Worm (Caenorhabditis elegans) whole organism, early embryonic: ENCODE data around the gene twk-6.

Source experiments
- B0310.2 ChIP-seq: sonication (generic microtip); optimal IDR thresholded peaks from 2 replicates; lab custom pipeline; 2016; ENCODE audit warnings: mild to moderate bottlenecking, missing genetic modification characterization, missing compliant biosample characterization
- F13C5.2 ChIP-seq: sonication (generic microtip); optimal IDR thresholded peaks from 2 replicates; lab custom pipeline; 2017; ENCODE audit warnings: mild to moderate bottlenecking, missing genetic modification characterization, inconsistent platforms, missing compliant biosample characterization
- aly-1 ChIP-seq: sonication (generic microtip); optimal IDR thresholded peaks from 2 replicates; lab custom pipeline; 2016; ENCODE audit warnings: missing genetic modification characterization, missing compliant biosample characterization
- ama-1 ChIP-seq: fragments of 150-350 bp; optimal IDR thresholded peaks from 2 replicates; lab custom pipeline; 2014
- ceh-13 ChIP-seq: fragments of 200-800 bp; sonication (Bioruptor generic); optimal IDR thresholded peaks from 2 replicates; lab custom pipeline; 2018; ENCODE audit warnings: mild to moderate bottlenecking, missing genetic modification characterization, missing compliant biosample characterization
- ceh-36 ChIP-seq: sonication (generic microtip); optimal IDR thresholded peaks from 2 replicates; lab custom pipeline; 2016; ENCODE audit warnings: missing genetic modification characterization, inconsistent platforms, missing compliant biosample characterization
- ets-7 ChIP-seq: sonication (generic microtip); optimal IDR thresholded peaks from 2 replicates; lab custom pipeline; 2016; ENCODE audit warnings: missing genotype, missing genetic modification characterization, missing compliant biosample characterization
- flt-1 ChIP-seq: fragments of 200-800 bp; sonication (Bioruptor generic); IDR thresholded peaks from 2 replicates; pipeline ENCODE4 v1.3.6; 2022; ENCODE audit warnings: missing genetic modification characterization, missing compliant biosample characterization
- hmbx-1 ChIP-seq: sonication (generic microtip); optimal IDR thresholded peaks from 2 replicates; lab custom pipeline; 2016; ENCODE audit warnings: mild to moderate bottlenecking, missing genetic modification characterization, missing compliant biosample characterization
- hmg-4 ChIP-seq: fragments of 200-800 bp; sonication (Bioruptor generic); optimal IDR thresholded peaks from 2 replicates; lab custom pipeline; 2018; ENCODE audit warnings: mild to moderate bottlenecking, missing genetic modification characterization, missing compliant biosample characterization
- hnd-1 ChIP-seq: sonication (generic microtip); optimal IDR thresholded peaks from 2 replicates; lab custom pipeline; 2016; ENCODE audit warnings: missing genetic modification characterization, missing compliant biosample characterization
- pes-1 ChIP-seq: fragments of 200-800 bp; sonication (Bioruptor generic); IDR thresholded peaks from 2 replicates; pipeline ENCODE4 v1.3.6; 2022; ENCODE audit warnings: missing genetic modification reagents, missing genetic modification characterization, missing compliant biosample characterization
- scrt-1 ChIP-seq: fragments of 200-800 bp; sonication (Bioruptor generic); IDR thresholded peaks from 2 replicates; pipeline ENCODE4 v1.3.6; 2022; ENCODE audit warnings: missing genetic modification characterization, missing compliant biosample characterization
- sea-1 ChIP-seq: fragments of 200-800 bp; sonication (Bioruptor generic); conservative IDR thresholded peaks from 2 replicates; pipeline ENCODE4 v1.3.6; 2022; ENCODE audit warnings: missing genetic modification characterization, missing compliant biosample characterization
- tbx-11 ChIP-seq: fragments of 200-800 bp; sonication (Bioruptor generic); IDR thresholded peaks from 2 replicates; pipeline ENCODE4 v1.3.6; 2022; ENCODE audit warnings: missing genetic modification characterization, missing compliant biosample characterization
- tbx-37 ChIP-seq: fragments of 200-800 bp; sonication (Bioruptor generic); conservative IDR thresholded peaks from 2 replicates; pipeline ENCODE4 v1.3.6; 2022; ENCODE audit warnings: missing genetic modification reagents, missing genetic modification characterization, missing compliant biosample characterization
- tra-4 ChIP-seq: sonication (generic microtip); optimal IDR thresholded peaks from 2 replicates; lab custom pipeline; 2017; ENCODE audit warnings: missing genetic modification characterization, missing compliant biosample characterization

twk-6 gene

ce11 chrIII:4748109-4748508, 5.4 kb downstream of the twk-6 start, which contains the start of gene col-89:
Gene col-89 (plus strand): TSS chrIII:4748127.
- TF ChIP-seq scrt-1 (GFP tag; lab: Robert Waterston, UW) (no peak), aly-1 (no peak), ama-1 (lab: Kevin White, UChicago) (no peak), B0310.2 (tag; lab: Kevin White, UChicago) (no peak), hmbx-1 (tag; lab: Kevin White, UChicago) (no peak), F13C5.2 (tag; lab: Kevin White, UChicago) (no peak), hnd-1 (no peak), tra-4 (tag; lab: Kevin White, UChicago) (no peak), ets-7 (tag; lab: Kevin White, UChicago) (no peak), ceh-36 (tag; lab: Kevin White, UChicago) (no peak), flt-1 (GFP tag; lab: Robert Waterston, UW) (no peak), pes-1 (GFP tag; lab: Robert Waterston, UW) (no peak), sea-1 (no peak)

- TF ChIP-seq hnd-1: no peak
- no peak for TF ChIP-seq ama-1 (lab: Kevin White, UChicago)
- TF ChIP-seq B0310.2 (tag; lab: Kevin White, UChicago): no peak
- no peak for TF ChIP-seq sea-1
- TF ChIP-seq tbx-37: no peak
- TF ChIP-seq flt-1 (GFP tag; lab: Robert Waterston, UW): no peak
- no peak for TF ChIP-seq aly-1
- no peak for TF ChIP-seq ets-7 (tag; lab: Kevin White, UChicago)
- no peak for TF ChIP-seq scrt-1 (GFP tag; lab: Robert Waterston, UW)
Measured at ce11 chrIII:4748666-4749065, 5.9 kb downstream of the twk-6 start.

ce11 chrIII:4754001-4754561, 11.4 kb downstream of the twk-6 start, which contains the start of the genes rps-0 and rbg-3:
Gene rps-0 (minus strand): TSS chrIII:4754051.
Gene rbg-3 (plus strand): TSS chrIII:4754424.
- TF ChIP-seq ama-1 (lab: Kevin White, UChicago) (no peak), sea-1 (no peak), hmg-4 (GFP tag; lab: Kevin White, UChicago) (no peak), F13C5.2 (tag; lab: Kevin White, UChicago) (peak; percentile 80), aly-1 (no peak)

- peak; percentile 71 for TF ChIP-seq hmg-4 (GFP tag; lab: Kevin White, UChicago)
- peak; percentile 56 for TF ChIP-seq ceh-36 (tag; lab: Kevin White, UChicago)
- TF ChIP-seq ceh-13 (GFP tag; lab: Kevin White, UChicago): no peak
- TF ChIP-seq hnd-1: peak; percentile 40
- no peak for TF ChIP-seq aly-1
- peak; percentile 56; the same call in 1 of the 2 replicates for TF ChIP-seq tbx-11
- TF ChIP-seq flt-1 (GFP tag; lab: Robert Waterston, UW): peak; percentile 80; the same call in 1 of the 2 replicates
- no peak for TF ChIP-seq hmbx-1 (tag; lab: Kevin White, UChicago)
- peak; percentile 34 for TF ChIP-seq B0310.2 (tag; lab: Kevin White, UChicago)
- no peak for TF ChIP-seq ama-1 (lab: Kevin White, UChicago)
- 0 out of 2 replicates have a peak, but pooled peaks have one; percentile 65 for TF ChIP-seq scrt-1 (GFP tag; lab: Robert Waterston, UW)
- peak; percentile 94 for TF ChIP-seq F13C5.2 (tag; lab: Kevin White, UChicago)
- TF ChIP-seq tra-4 (tag; lab: Kevin White, UChicago): no peak
- peak; percentile 10 for TF ChIP-seq ets-7 (tag; lab: Kevin White, UChicago)
- no peak for TF ChIP-seq tbx-37
- peak; percentile 44; the same call in 1 of the 2 replicates for TF ChIP-seq sea-1
- TF ChIP-seq pes-1 (GFP tag; lab: Robert Waterston, UW): no peak
Measured at ce11 chrIII:4756983-4757382, 14.3 kb downstream of the twk-6 start, which contains the start of gene fbxl-2. Gene fbxl-2 (plus strand): TSS chrIII:4757260.

- no peak for TF ChIP-seq tbx-37
- no peak for TF ChIP-seq ceh-13 (GFP tag; lab: Kevin White, UChicago)
- no peak for TF ChIP-seq scrt-1 (GFP tag; lab: Robert Waterston, UW)
- no peak for TF ChIP-seq B0310.2 (tag; lab: Kevin White, UChicago)
- TF ChIP-seq flt-1 (GFP tag; lab: Robert Waterston, UW): no peak
- no peak for TF ChIP-seq ama-1 (lab: Kevin White, UChicago)
- TF ChIP-seq F13C5.2 (tag; lab: Kevin White, UChicago): no peak
- TF ChIP-seq tra-4 (tag; lab: Kevin White, UChicago): no peak
- TF ChIP-seq pes-1 (GFP tag; lab: Robert Waterston, UW): no peak
- no peak for TF ChIP-seq aly-1
- TF ChIP-seq hmbx-1 (tag; lab: Kevin White, UChicago): no peak
- no peak for TF ChIP-seq ets-7 (tag; lab: Kevin White, UChicago)
- TF ChIP-seq ceh-36 (tag; lab: Kevin White, UChicago): no peak
- no peak for TF ChIP-seq sea-1
- no peak for TF ChIP-seq tbx-11
- TF ChIP-seq hnd-1: no peak
- TF ChIP-seq hmg-4 (GFP tag; lab: Kevin White, UChicago): no peak
Measured at ce11 chrIII:4762846-4763245, 20.1 kb downstream of the twk-6 start.

ce11 chrIII:4763509-4763908, 20.8 kb downstream of the twk-6 start, which contains the start of gene B0393.4:
Gene B0393.4 (minus strand): TSS chrIII:4763609.
- TF ChIP-seq pes-1 (GFP tag; lab: Robert Waterston, UW) (no peak), tbx-11 (no peak), ets-7 (tag; lab: Kevin White, UChicago) (no peak), aly-1 (no peak), tbx-37 (no peak), ceh-36 (tag; lab: Kevin White, UChicago) (no peak)

ce11 chrIII:4765474-4765873, 22.8 kb downstream of the twk-6 start, which contains the start of gene B0393.5:
Gene B0393.5 (plus strand): TSS chrIII:4765774.
- no peak for TF ChIP-seq B0310.2 (tag; lab: Kevin White, UChicago)
- no peak for TF ChIP-seq tra-4 (tag; lab: Kevin White, UChicago)
- no peak for TF ChIP-seq ets-7 (tag; lab: Kevin White, UChicago)
- no peak for TF ChIP-seq aly-1
- no peak for TF ChIP-seq sea-1
- TF ChIP-seq flt-1 (GFP tag; lab: Robert Waterston, UW): no peak
- no peak for TF ChIP-seq hnd-1
- TF ChIP-seq scrt-1 (GFP tag; lab: Robert Waterston, UW): no peak
- TF ChIP-seq hmg-4 (GFP tag; lab: Kevin White, UChicago): no peak
- TF ChIP-seq ceh-13 (GFP tag; lab: Kevin White, UChicago): no peak
- no peak for TF ChIP-seq ceh-36 (tag; lab: Kevin White, UChicago)
- TF ChIP-seq ama-1 (lab: Kevin White, UChicago): no peak
- no peak for TF ChIP-seq hmbx-1 (tag; lab: Kevin White, UChicago)
- TF ChIP-seq pes-1 (GFP tag; lab: Robert Waterston, UW): no peak
- TF ChIP-seq tbx-37: no peak
- TF ChIP-seq F13C5.2 (tag; lab: Kevin White, UChicago): no peak
- TF ChIP-seq tbx-11: no peak
